Fruit fly (Drosophila melanogaster): ENCODE measurements around the gene HGTX.

DNA sequence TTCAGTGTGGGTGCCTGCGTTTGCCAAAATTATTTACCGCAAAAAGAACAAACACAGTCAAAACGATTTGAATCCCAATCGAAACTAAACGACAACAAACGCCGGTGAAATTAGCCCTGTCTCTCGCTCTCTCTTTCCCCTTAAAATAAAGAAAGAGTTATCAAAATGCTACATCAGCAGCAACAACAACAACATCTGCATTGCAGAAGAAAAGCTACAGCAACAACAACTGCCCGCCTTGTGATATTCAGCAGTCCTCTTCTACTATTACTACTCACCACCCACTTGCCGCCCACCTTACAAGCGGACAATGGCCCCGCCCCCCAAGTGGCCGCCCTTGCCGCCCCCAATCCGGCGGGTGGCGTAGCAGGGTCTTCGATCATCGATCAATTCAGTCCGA lies 33.6 kb upstream of the HGTX start:
- TF ChIP-seq Jra (GFP tag; optimal IDR thresholded peaks at IDR 0.05) = no peak
- TF ChIP-seq ey (GFP tag; optimal IDR thresholded peaks at IDR 0.05) = no peak
- TF ChIP-seq CrebA (GFP tag; optimal IDR thresholded peaks at IDR 0.05; ENCODE audit: borderline replicate concordance) = no peak
- no peak for TF ChIP-seq pan (optimal IDR thresholded peaks at IDR 0.05)
- TF ChIP-seq h (GFP tag; optimal IDR thresholded peaks at IDR 0.05) = no peak
- no peak for TF ChIP-seq psq (GFP tag; optimal IDR thresholded peaks at IDR 0.05)
- no peak for TF ChIP-seq Mio (GFP tag; optimal IDR thresholded peaks at IDR 0.05)
- TF ChIP-seq CG9705 (GFP tag; optimal IDR thresholded peaks at IDR 0.05) = no peak
- no peak for TF ChIP-seq Hnf4 (GFP tag; optimal IDR thresholded peaks at IDR 0.05)
- TF ChIP-seq Dfd (GFP tag; optimal IDR thresholded peaks at IDR 0.05) = peak; percentile 50
- TF ChIP-seq Dif (GFP tag; optimal IDR thresholded peaks at IDR 0.05; ENCODE audit: partially characterized antibody) = no peak

Measured in whole organism, wandering third instar larva.